Worm (Caenorhabditis elegans): ENCODE data around the gene F44E5.2.

DNA sequence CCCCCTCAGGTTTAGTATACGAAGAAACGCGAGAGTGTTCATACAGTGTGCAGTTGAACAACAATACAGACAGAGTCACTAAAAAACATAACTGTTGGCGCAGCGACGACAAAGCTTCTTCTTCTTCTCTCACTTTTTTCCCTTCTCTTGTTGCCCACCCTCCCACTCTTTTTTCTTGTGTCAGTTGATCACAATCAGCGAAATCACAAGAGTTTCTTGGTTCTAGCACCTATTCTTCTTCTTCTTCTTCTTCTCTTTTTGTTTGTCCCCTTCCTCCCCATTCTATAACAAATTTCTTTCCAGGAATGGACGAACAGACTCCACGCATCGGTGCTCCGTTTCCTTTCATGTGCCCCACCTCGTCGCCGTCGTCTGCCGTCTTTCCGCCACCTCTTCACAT, 23.9 kb downstream of the F44E5.2 start, which contains the start of gene F43G6.4:
- TF ChIP-seq him-1 (tag; optimal IDR thresholded peaks at IDR 0.05) (no peak), W03F9.2 (tag; optimal IDR thresholded peaks at IDR 0.05) (no peak), dao-5 (tag; optimal IDR thresholded peaks at IDR 0.05) (no peak)
